Fruit fly (Drosophila melanogaster) S2 (cell line): ENCODE data around the gene tos.

Experiments
- CG8478 ChIP-seq: fragments of >200 bp; optimal IDR thresholded peaks from 2 replicates; lab custom pipeline; 2018
- CTCF ChIP-seq, 2 experiments: fragments of >200 bp; optimal IDR thresholded peaks; 2 replicates each; lab custom pipeline; 2018

The tos gene

dm6 chr2L:18656691-18657237 lies 25.1 kb downstream of the tos start:
- TF ChIP-seq CG8478 (lab: Kevin White, UChicago) (no peak), CTCF (optimal IDR thresholded peaks at IDR 0.05; lab: Kevin White, UChicago) (no peak)

- TF ChIP-seq CTCF (optimal IDR thresholded peaks at IDR 0.05; lab: Kevin White, UChicago) (no peak), CG8478 (lab: Kevin White, UChicago) (no peak)
These were observed 28.6 kb downstream of the tos start for dm6 chr2L:18653328-18653675.

- TF ChIP-seq CG8478 (lab: Kevin White, UChicago) (no peak), CTCF (optimal IDR thresholded peaks at IDR 0.05; lab: Kevin White, UChicago) (no peak)
These were observed 29.1 kb downstream of the tos start, which contains the start of gene Cyp310a1 for dm6 chr2L:18652663-18653327. TSS of gene Cyp310a1 (minus strand) at chr2L:18653010.

dm6 chr2L:18647857-18648652 lies 33.8 kb downstream of the tos start:
- TF ChIP-seq CG8478 (lab: Kevin White, UChicago) (no peak), CTCF (optimal IDR thresholded peaks at IDR 0.05; lab: Kevin White, UChicago) (no peak)

dm6 chr2L:18645468-18645867 lies 36.4 kb downstream of the tos start:
- TF ChIP-seq CG8478 (lab: Kevin White, UChicago) = no peak

- no peak for TF ChIP-seq CG8478 (lab: Kevin White, UChicago)
- no peak for TF ChIP-seq CTCF (optimal IDR thresholded peaks at IDR 0.05; lab: Kevin White, UChicago)
These were observed 40.8 kb downstream of the tos start for dm6 chr2L:18641087-18641486.

dm6 chr2L:18638945-18639344 lies 42.9 kb downstream of the tos start:
- no peak for TF ChIP-seq CG8478 (lab: Kevin White, UChicago)
- TF ChIP-seq CTCF (optimal IDR thresholded peaks at IDR 0.05; lab: Kevin White, UChicago) = no peak

dm6 chr2L:18632389-18632788 lies 49.5 kb downstream of the tos start:
- TF ChIP-seq CG8478 (lab: Kevin White, UChicago) (no peak), CTCF (optimal IDR thresholded peaks at IDR 0.05; lab: Kevin White, UChicago) (no peak)

dm6 chr2L:18630611-18631221 lies 51.2 kb downstream of the tos start:
- TF ChIP-seq CTCF (optimal IDR thresholded peaks at IDR 0.05; lab: Kevin White, UChicago) (no peak), CG8478 (lab: Kevin White, UChicago) (no peak)
